Worm (Caenorhabditis elegans) whole organism, L4 larva: ENCODE measurements around the gene F32D8.4.

ENCODE experiments used
- F49E8.2 ChIP-seq: sonication (generic microtip); optimal IDR thresholded peaks from 2 replicates; lab custom pipeline; 2016; ENCODE audit warnings: missing compliant biosample characterization, mild to moderate bottlenecking, missing genetic modification characterization, borderline replicate concordance
- aly-2 ChIP-seq: sonication (generic microtip); optimal IDR thresholded peaks from 2 replicates; lab custom pipeline; 2018; ENCODE audit warnings: missing biosample characterization, missing genetic modification characterization
- ceh-44 ChIP-seq: fragments of 200-800 bp; sonication (Bioruptor generic); IDR thresholded peaks from 2 replicates; pipeline ENCODE4 v1.3.6; 2022; ENCODE audit warnings: missing genetic modification reagents, missing genetic modification characterization, missing compliant biosample characterization
- ceh-82 ChIP-seq: sonication (generic microtip); optimal IDR thresholded peaks from 2 replicates; lab custom pipeline; 2017; ENCODE audit warnings: missing biosample characterization, missing genetic modification characterization
- egl-27 ChIP-seq: sonication (generic microtip); optimal IDR thresholded peaks from 3 replicates; lab custom pipeline; 2017; ENCODE audit warnings: missing biosample characterization, missing genetic modification reagents, missing genetic modification characterization
- nhr-11 ChIP-seq: fragments of 150-350 bp; optimal IDR thresholded peaks from 2 replicates; lab custom pipeline; 2014; ENCODE audit warnings: missing biosample characterization, missing genetic modification characterization
- nhr-76 ChIP-seq: fragments of 150-350 bp; optimal IDR thresholded peaks from 2 replicates; lab custom pipeline; 2014; ENCODE audit warnings: missing biosample characterization, missing genetic modification characterization
- nhr-77 ChIP-seq: fragments of 150-350 bp; optimal IDR thresholded peaks from 2 replicates; lab custom pipeline; 2014; ENCODE audit warnings: missing biosample characterization, missing genetic modification characterization
- pqm-1 ChIP-seq: sonication (generic microtip); optimal IDR thresholded peaks from 2 replicates; lab custom pipeline; 2017; ENCODE audit warnings: missing biosample characterization, missing genetic modification characterization
- saeg-2 ChIP-seq: fragments of 200-800 bp; sonication (Bioruptor generic); IDR thresholded peaks from 2 replicates; pipeline ENCODE4 v1.3.6; 2022; ENCODE audit warnings: missing genetic modification reagents, missing genetic modification characterization, missing compliant biosample characterization
- zag-1 ChIP-seq: fragments of 150-350 bp; optimal IDR thresholded peaks from 2 replicates; lab custom pipeline; 2014; ENCODE audit warnings: missing biosample characterization, missing genetic modification characterization
- zfp-2 ChIP-seq: sonication (generic microtip); optimal IDR thresholded peaks from 2 replicates; lab custom pipeline; 2016; ENCODE audit warnings: mild to moderate bottlenecking, missing genetic modification characterization, missing compliant biosample characterization

ce11 chrV:10939990-10940570 lies 46.7 kb upstream of the F32D8.4 start:
- TF ChIP-seq ceh-82 (tag; lab: Kevin White, UChicago) (no peak), nhr-11 (no peak), F49E8.2 (tag; lab: Kevin White, UChicago) (no peak), nhr-76 (tag; lab: Kevin White, UChicago) (no peak), zag-1 (tag; lab: Kevin White, UChicago) (no peak), ceh-44 (GFP tag; lab: Robert Waterston, UW) (no peak), zfp-2 (no peak), aly-2 (no peak), saeg-2 (no peak), pqm-1 (tag; lab: Kevin White, UChicago) (no peak), nhr-77 (tag; lab: Kevin White, UChicago) (no peak), egl-27 (no peak)
